Worm (Caenorhabditis elegans): ENCODE data around the gene nhr-8.

The nhr-8 gene

DNA sequence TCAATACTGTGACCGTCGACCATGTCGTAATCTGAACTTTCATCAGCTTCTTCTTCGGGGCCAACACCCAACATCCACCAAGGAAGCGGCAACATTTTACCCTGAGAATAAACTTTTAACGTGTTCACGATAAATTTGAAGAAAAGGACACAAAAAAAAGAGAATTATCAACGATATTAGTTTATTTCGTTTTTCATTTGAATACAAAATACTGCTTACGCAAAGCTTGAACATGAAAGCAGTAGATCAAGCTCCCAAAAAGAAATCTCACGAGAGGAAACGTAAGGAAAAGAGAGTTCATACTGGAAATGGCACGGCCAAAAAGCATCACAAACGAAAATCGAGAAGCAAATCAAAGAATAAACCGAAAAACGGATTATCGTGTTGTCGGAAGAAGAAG is 53.0 kb downstream of the nhr-8 start, which contains the start of the genes C46A5.6 and C46A5.1:
Gene C46A5.6 (minus strand): TSS at position 101 of the 400 bp plus-strand sequence.
Gene C46A5.1 (plus strand): TSS at position 184 of the 400 bp plus-strand sequence.
- TF ChIP-seq W03F9.2 (tag; optimal IDR thresholded peaks at IDR 0.05) (no peak), dao-5 (tag; optimal IDR thresholded peaks at IDR 0.05) (no peak), him-1 (tag; optimal IDR thresholded peaks at IDR 0.05) (no peak)
